Fruit fly (Drosophila melanogaster): Measurements from ENCODE around the gene hzg.

The hzg gene

dm6 chr3L:16026065-16026789 lies 21.7 kb upstream of the hzg start (continued):
- TF ChIP-seq CG16813 (GFP tag; IDR thresholded peaks at IDR 0.05; ENCODE audit: partially characterized antibody) (no peak), CG11696 (GFP tag; IDR thresholded peaks at IDR 0.05) (no peak), Eip74EF (GFP tag; optimal IDR thresholded peaks at IDR 0.05) (peak in 1 of 2 experiments; percentile 67), Hmr (GFP tag; optimal IDR thresholded peaks at IDR 0.05) (peak; percentile 68), Hsf (GFP tag; optimal IDR thresholded peaks at IDR 0.05) (peak; percentile 48), sd (tag; optimal IDR thresholded peaks at IDR 0.05) (peak; percentile 41), CG3726 (GFP tag; IDR thresholded peaks at IDR 0.05) (no peak), gcm2 (GFP tag; optimal IDR thresholded peaks at IDR 0.05) (peak; percentile 57), MESR4 (GFP tag; optimal IDR thresholded peaks at IDR 0.05) (no peak), CG9817 (tag; optimal IDR thresholded peaks at IDR 0.05) (no peak), ham (GFP tag; IDR thresholded peaks at IDR 0.05) (no peak; the same call in 1 of the 2 replicates), Xbp1 (GFP tag; optimal IDR thresholded peaks at IDR 0.05) (no peak), CG14441 (GFP tag; IDR thresholded peaks at IDR 0.05) (peak; percentile 6; the same call in 1 of the 2 replicates), pros (GFP tag; optimal IDR thresholded peaks at IDR 0.05) (peak; percentile 56), CG12744 (GFP tag; optimal IDR thresholded peaks at IDR 0.05) (peak; percentile 67), CG17612 (GFP tag; IDR thresholded peaks at IDR 0.05) (no peak), en (GFP tag; optimal IDR thresholded peaks at IDR 0.05) (peak; percentile 37), pan (optimal IDR thresholded peaks at IDR 0.05) (no peak), pan (GFP tag; optimal IDR thresholded peaks at IDR 0.05 in 1 of 2, IDR thresholded peaks at IDR 0.05 in 1 of 2) (peak in 1 of 2 experiments; percentile 78), grau (tag; optimal IDR thresholded peaks at IDR 0.05) (peak; percentile 89), CG18262 (tag; optimal IDR thresholded peaks at IDR 0.05) (peak; percentile 40), CG8359 (GFP tag; optimal IDR thresholded peaks at IDR 0.05; ENCODE audit: borderline replicate concordance) (peak; percentile 56), fd102C (GFP tag; optimal IDR thresholded peaks at IDR 0.05) (peak; percentile 33), eve (GFP tag; optimal IDR thresholded peaks at IDR 0.05) (peak in 1 of 2 experiments; percentile 63), CG8478 (optimal IDR thresholded peaks at IDR 0.05) (no peak), lilli (GFP tag; optimal IDR thresholded peaks at IDR 0.05) (no peak), CG11560 (tag; IDR thresholded peaks at IDR 0.05) (no peak), CG10147 (GFP tag; optimal IDR thresholded peaks at IDR 0.05) (no peak), toy (GFP tag; IDR thresholded peaks at IDR 0.05) (no peak), CG43689 (GFP tag; IDR thresholded peaks at IDR 0.05) (0 out of 2 replicates have a peak, but pooled peaks have one; percentile 20), CG2875 (GFP tag; optimal IDR thresholded peaks at IDR 0.05) (peak; percentile 87), CG14050 (GFP tag; IDR thresholded peaks at IDR 0.05) (peak; percentile 32; the same call in 1 of the 3 replicates), CG13287 (GFP tag; IDR thresholded peaks at IDR 0.05; ENCODE audit: partially characterized antibody) (no peak), CG12299 (tag; optimal IDR thresholded peaks at IDR 0.05) (peak; percentile 63), CG12104 (GFP tag; optimal IDR thresholded peaks at IDR 0.05) (peak; percentile 0), CG6689 (GFP tag; IDR thresholded peaks at IDR 0.05) (0 out of 2 replicates have a peak, but pooled peaks have one; percentile 14), CG8089 (GFP tag; optimal IDR thresholded peaks at IDR 0.05) (peak; percentile 54), schlank (tag; optimal IDR thresholded peaks at IDR 0.05) (peak; percentile 54), CG15073 (GFP tag; optimal IDR thresholded peaks at IDR 0.05) (no peak), Dad (GFP tag; optimal IDR thresholded peaks at IDR 0.05) (peak; percentile 32), grn (GFP tag; optimal IDR thresholded peaks at IDR 0.05) (peak; percentile 80), slp2 (GFP tag; optimal IDR thresholded peaks at IDR 0.05) (peak; percentile 33), Max (GFP tag; optimal IDR thresholded peaks at IDR 0.05) (no peak), CG10543 (GFP tag; optimal IDR thresholded peaks at IDR 0.05) (peak; percentile 87), ssp (GFP tag; IDR thresholded peaks at IDR 0.05) (no peak), corto (GFP tag; optimal IDR thresholded peaks at IDR 0.05) (no peak), oc (tag; optimal IDR thresholded peaks at IDR 0.05) (peak; percentile 47), CG2120 (GFP tag; optimal IDR thresholded peaks at IDR 0.05) (peak; percentile 23), wor (GFP tag; IDR thresholded peaks at IDR 0.05) (no peak), Nf-YC (tag; optimal IDR thresholded peaks at IDR 0.05) (no peak)
